Fruit fly (Drosophila melanogaster) ovary, adult (tissue): ENCODE data around the gene CG6870.

Experiments used
- CG17801 ChIP-seq: fragments of 200-800 bp; optimal IDR thresholded peaks from 2 replicates; lab custom pipeline; 2019; ENCODE audit warnings: missing biosample characterization, mild to moderate bottlenecking, missing genetic modification characterization, moderate library complexity; ENCODE audit not compliant: partially characterized antibody

CG6870 gene

DNA sequence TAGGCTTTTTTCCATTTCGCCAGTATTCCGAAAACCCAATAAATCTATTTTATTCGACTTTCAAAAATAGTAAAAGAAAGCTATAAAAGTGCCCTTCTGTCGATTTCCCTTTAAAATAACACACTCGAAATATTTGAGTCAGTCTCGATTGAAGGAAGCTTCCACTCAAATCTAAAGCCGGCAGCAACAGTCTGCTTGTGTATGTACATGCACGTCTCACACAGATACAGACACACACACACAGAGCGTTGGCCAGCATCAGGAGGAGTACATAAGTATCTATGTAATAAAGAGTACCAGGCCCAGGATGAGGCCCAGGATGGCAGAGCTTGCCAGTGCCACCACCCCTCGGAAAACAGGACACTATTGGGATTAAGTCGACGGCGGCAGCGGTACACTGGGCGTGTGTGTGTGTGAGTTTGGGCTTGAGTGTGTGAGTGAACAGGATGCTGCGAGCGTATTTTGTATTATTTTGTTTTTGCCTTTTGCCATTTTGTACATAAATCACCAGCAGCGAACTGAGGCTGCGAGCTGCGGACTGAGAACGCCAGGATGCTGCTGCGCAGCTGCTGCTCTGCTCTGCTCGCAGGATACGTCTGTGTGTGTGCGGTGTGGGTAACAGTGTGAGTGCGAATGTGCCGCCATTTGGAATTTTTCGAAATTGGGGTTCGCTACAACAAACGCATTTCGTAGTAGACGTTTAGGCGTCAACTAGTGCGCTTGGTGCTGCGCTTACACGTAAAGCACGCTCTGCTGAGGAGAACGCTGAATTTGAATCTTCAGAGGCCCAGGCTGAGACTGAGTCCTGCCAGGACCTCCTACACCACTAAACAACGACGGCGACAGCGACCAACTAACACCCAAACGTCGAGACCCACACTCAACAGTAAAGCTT, 31.7 kb downstream of the CG6870 start:
- no peak for TF ChIP-seq CG17801 (GFP tag; lab: Kevin White, UChicago)

DNA sequence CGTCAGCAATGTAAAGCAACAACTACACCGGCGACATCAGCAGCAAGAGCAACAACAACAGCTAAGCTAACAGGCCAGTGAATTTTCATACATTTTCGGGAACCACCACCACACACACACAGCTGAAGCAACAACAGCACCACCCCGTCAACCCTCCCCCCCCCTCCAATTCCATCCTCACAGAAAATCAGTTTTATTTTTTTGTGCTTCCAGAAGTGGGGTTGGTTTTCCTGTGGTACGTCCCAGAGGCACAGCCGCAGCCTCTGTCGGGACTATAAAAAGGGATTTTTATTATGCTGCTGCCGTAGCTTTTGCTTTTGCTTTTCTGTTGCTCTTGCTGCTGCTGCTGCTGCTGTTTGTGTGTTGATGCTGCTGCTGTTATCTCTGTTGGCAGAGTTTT, 32.8 kb downstream of the CG6870 start:
- no peak for TF ChIP-seq CG17801 (GFP tag; lab: Kevin White, UChicago)

DNA sequence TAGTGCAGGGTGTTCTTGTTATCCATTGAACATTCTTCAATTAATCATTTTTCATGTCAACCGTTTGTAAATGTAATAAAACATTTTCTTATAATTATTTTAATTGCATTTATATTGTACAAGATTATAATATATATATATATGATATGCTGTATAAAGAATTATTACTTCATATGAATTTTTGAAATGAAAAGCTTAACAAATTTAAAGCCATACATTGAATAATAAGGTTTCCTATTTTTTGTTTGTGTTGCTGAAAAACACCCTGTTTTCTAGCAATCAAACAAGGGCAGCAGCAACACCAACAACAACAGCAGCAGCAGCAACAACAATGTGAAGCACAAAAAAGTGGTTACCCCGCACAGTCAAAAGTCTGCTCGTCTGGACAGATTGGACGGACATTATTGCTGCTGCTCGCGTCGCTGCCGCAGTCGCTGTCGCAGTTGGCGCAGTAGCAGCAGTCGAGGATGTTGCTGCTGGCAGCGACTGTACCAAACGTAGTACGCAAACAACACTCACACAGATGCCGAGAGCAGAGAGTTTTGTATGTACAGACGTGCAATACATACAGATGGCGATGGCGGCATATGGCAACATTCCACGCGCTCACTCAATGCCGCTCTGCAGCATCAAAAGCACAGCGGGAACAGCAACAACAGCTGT, 33.9 kb downstream of the CG6870 start:
- TF ChIP-seq CG17801 (GFP tag; lab: Kevin White, UChicago) = no peak

dm6 chr2L:17555665-17556064, 36.4 kb downstream of the CG6870 start, which contains the start of gene CG7094:
TSS of gene CG7094 (minus strand) at chr2L:17555765.
- no peak for TF ChIP-seq CG17801 (GFP tag; lab: Kevin White, UChicago)

dm6 chr2L:17542661-17543278, 49.3 kb downstream of the CG6870 start:
- TF ChIP-seq CG17801 (GFP tag; lab: Kevin White, UChicago) = no peak
